Fruit fly (Drosophila melanogaster): ENCODE data around the gene fbp.
A peak's percentile ranks its signal among the peaks of the same experiment; 100 is the strongest.

fbp gene

dm6 chr2L:19800703-19801102, 36.8 kb upstream of the fbp start:
- peak; percentile 43 for TF ChIP-seq lab (GFP tag; optimal IDR thresholded peaks at IDR 0.05)
- peak; percentile 11 for TF ChIP-seq CG14710 (tag; optimal IDR thresholded peaks at IDR 0.05)
- peak; percentile 36 for TF ChIP-seq Oli (tag; optimal IDR thresholded peaks at IDR 0.05)
- TF ChIP-seq lov (optimal IDR thresholded peaks at IDR 0.05): no peak
- TF ChIP-seq lov (GFP tag; IDR thresholded peaks at IDR 0.05): no peak
- peak; percentile 35; the same call in 1 of the 2 replicates for TF ChIP-seq CG31441 (GFP tag; IDR thresholded peaks at IDR 0.05)
- TF ChIP-seq CG12391 (tag; optimal IDR thresholded peaks at IDR 0.05): peak; percentile 44
- peak; percentile 44 for TF ChIP-seq Blimp-1 (GFP tag; optimal IDR thresholded peaks at IDR 0.05)
- peak; percentile 32 for TF ChIP-seq phol (tag; optimal IDR thresholded peaks at IDR 0.05)
- no peak for TF ChIP-seq Doc2 (GFP tag; IDR thresholded peaks at IDR 0.05)
- peak; percentile 10 for TF ChIP-seq CG1603 (tag; optimal IDR thresholded peaks at IDR 0.05)
- no peak for TF ChIP-seq run (tag; optimal IDR thresholded peaks at IDR 0.05)
- TF ChIP-seq fd96Cb (tag; optimal IDR thresholded peaks at IDR 0.05): peak; percentile 4
- TF ChIP-seq CG2678 (tag; optimal IDR thresholded peaks at IDR 0.05): peak; percentile 51
- 0 out of 2 replicates have a peak, but pooled peaks have one; percentile 25 for TF ChIP-seq Atf6 (GFP tag; IDR thresholded peaks at IDR 0.05)
- TF ChIP-seq CG7987 (GFP tag; optimal IDR thresholded peaks at IDR 0.05): no peak
- peak in 1 of 2 experiments; percentile 38 for TF ChIP-seq Hr51 (GFP tag; optimal IDR thresholded peaks at IDR 0.05)
- TF ChIP-seq CG3281 (GFP tag; optimal IDR thresholded peaks at IDR 0.05): peak; percentile 15
- TF ChIP-seq CG11695 (GFP tag; IDR thresholded peaks at IDR 0.05): 0 out of 3 replicates have a peak, but pooled peaks have one; percentile 20
- TF ChIP-seq salm (tag; optimal IDR thresholded peaks at IDR 0.05): no peak
- TF ChIP-seq Neu2 (GFP tag; optimal IDR thresholded peaks at IDR 0.05; ENCODE audit: borderline replicate concordance): no peak
- 0 out of 3 replicates have a peak, but pooled peaks have one; percentile 14 for TF ChIP-seq CG17361 (GFP tag; IDR thresholded peaks at IDR 0.05)
- peak; percentile 9 for TF ChIP-seq scrt (GFP tag; optimal IDR thresholded peaks at IDR 0.05)
- TF ChIP-seq CG15514 (GFP tag; optimal IDR thresholded peaks at IDR 0.05): peak; percentile 11
- peak; percentile 9 for TF ChIP-seq CG10267 (tag; optimal IDR thresholded peaks at IDR 0.05)
- TF ChIP-seq gem (tag; optimal IDR thresholded peaks at IDR 0.05): peak; percentile 64
- TF ChIP-seq gt (GFP tag; IDR thresholded peaks at IDR 0.05): no peak
- peak; percentile 24; the same call in 1 of the 2 replicates for TF ChIP-seq Awh (GFP tag; IDR thresholded peaks at IDR 0.05)
- TF ChIP-seq Sox102F (GFP tag; optimal IDR thresholded peaks at IDR 0.05): peak; percentile 38
- TF ChIP-seq Xbp1 (GFP tag; optimal IDR thresholded peaks at IDR 0.05): peak; percentile 16
- no peak for TF ChIP-seq oc (tag; optimal IDR thresholded peaks at IDR 0.05)
- TF ChIP-seq dmrt11E (tag; optimal IDR thresholded peaks at IDR 0.05): peak; percentile 11
- no peak for TF ChIP-seq Dek (tag; optimal IDR thresholded peaks at IDR 0.05)
- TF ChIP-seq CoRest (tag; optimal IDR thresholded peaks at IDR 0.05): peak; percentile 0
- TF ChIP-seq HmgZ (tag; optimal IDR thresholded peaks at IDR 0.05): no peak
- peak; percentile 27 for TF ChIP-seq CG15269 (tag; optimal IDR thresholded peaks at IDR 0.05)
- no peak for TF ChIP-seq CG17328 (GFP tag; IDR thresholded peaks at IDR 0.05)
- TF ChIP-seq HLH4C (GFP tag; IDR thresholded peaks at IDR 0.05; ENCODE audit: partially characterized antibody): no peak
- peak; percentile 7 for TF ChIP-seq fd3F (GFP tag; optimal IDR thresholded peaks at IDR 0.05)
- no peak for TF ChIP-seq D19A (tag; optimal IDR thresholded peaks at IDR 0.05)
- TF ChIP-seq gsb (GFP tag; IDR thresholded peaks at IDR 0.05): no peak
- TF ChIP-seq zen2 (GFP tag; IDR thresholded peaks at IDR 0.05; ENCODE audit: partially characterized antibody): no peak
- TF ChIP-seq CG30431 (GFP tag; optimal IDR thresholded peaks at IDR 0.05): no peak
- TF ChIP-seq Adf1 (GFP tag; IDR thresholded peaks at IDR 0.05): no peak
- peak; percentile 39; the same call in 1 of the 2 replicates for TF ChIP-seq Xrp1 (GFP tag; IDR thresholded peaks at IDR 0.05)
- peak; percentile 21 for TF ChIP-seq CG15601 (tag; optimal IDR thresholded peaks at IDR 0.05)
- TF ChIP-seq CG9797 (GFP tag; optimal IDR thresholded peaks at IDR 0.05): no peak
- peak; percentile 21 for TF ChIP-seq PHDP (tag; optimal IDR thresholded peaks at IDR 0.05)
- no peak for TF ChIP-seq slbo (GFP tag; IDR thresholded peaks at IDR 0.05)
